Fruit fly (Drosophila melanogaster) whole organism, embryonic: Measurements from ENCODE around the gene CG43089.

Experiments
- Abd-B ChIP-seq: fragments of 200-800 bp; sonication (Bioruptor generic); optimal IDR thresholded peaks from 2 replicates; lab custom pipeline; 2018; ENCODE audit warnings: missing biosample characterization, mild to moderate bottlenecking, missing genetic modification characterization, moderate library complexity
- Ada2b ChIP-seq: fragments of 200-800 bp; sonication (Bioruptor generic); IDR thresholded peaks from 2 replicates; pipeline ENCODE4 v1.3.6; 2022; ENCODE audit warnings: missing biosample characterization, missing genetic modification characterization
- Awh ChIP-seq: fragments of 200-800 bp; sonication (Bioruptor generic); IDR thresholded peaks from 2 replicates; pipeline ENCODE4, ENCODE4 v1.3.6; 2022; ENCODE audit warnings: missing biosample characterization, missing genetic modification characterization
- BtbVII ChIP-seq: fragments of 200-800 bp; sonication (Bioruptor generic); optimal IDR thresholded peaks from 3 replicates; lab custom pipeline; 2017; ENCODE audit warnings: missing biosample characterization, mild to moderate bottlenecking, missing genetic modification characterization
- CG11456 ChIP-seq: fragments of 200-800 bp; sonication (Bioruptor generic); IDR thresholded peaks from 3 replicates; pipeline ENCODE4 v1.3.6; 2022; ENCODE audit warnings: missing biosample characterization, missing genetic modification characterization
- CG12155 ChIP-seq: fragments of 200-800 bp; sonication (Bioruptor generic); optimal IDR thresholded peaks from 3 replicates; lab custom pipeline; 2016; ENCODE audit warnings: missing biosample characterization, missing genetic modification characterization
- CG12391 ChIP-seq: fragments of 200-800 bp; sonication (Bioruptor generic); optimal IDR thresholded peaks from 3 replicates; lab custom pipeline; 2018; ENCODE audit warnings: missing biosample characterization, mild to moderate bottlenecking, missing genetic modification characterization, moderate library complexity
- CG12769 ChIP-seq: fragments of 200-800 bp; sonication (Bioruptor generic); optimal IDR thresholded peaks from 2 replicates; lab custom pipeline; 2019; ENCODE audit warnings: missing biosample characterization, mild to moderate bottlenecking, missing genetic modification characterization, moderate library complexity
- CG13894 ChIP-seq: fragments of 200-800 bp; sonication (Bioruptor generic); optimal IDR thresholded peaks from 3 replicates; lab custom pipeline; 2018; ENCODE audit warnings: missing biosample characterization, mild to moderate bottlenecking, missing genetic modification characterization, moderate library complexity
- CG15269 ChIP-seq: fragments of 200-800 bp; sonication (Bioruptor generic); optimal IDR thresholded peaks from 2 replicates; lab custom pipeline; 2018; ENCODE audit warnings: missing biosample characterization, mild to moderate bottlenecking, missing genetic modification characterization, moderate library complexity
- CG17359 ChIP-seq: fragments of 200-800 bp; sonication (Bioruptor generic); optimal IDR thresholded peaks from 3 replicates; lab custom pipeline; 2018; ENCODE audit warnings: missing biosample characterization, mild to moderate bottlenecking, missing genetic modification characterization, moderate library complexity
- CG1792 ChIP-seq: fragments of 200-800 bp; sonication (Bioruptor generic); optimal IDR thresholded peaks from 2 replicates; lab custom pipeline; 2016; ENCODE audit warnings: missing biosample characterization, missing genetic modification characterization
- CG34224 ChIP-seq: fragments of 200-800 bp; sonication (Bioruptor generic); IDR thresholded peaks from 3 replicates; pipeline ENCODE4 v1.3.6; 2022; ENCODE audit warnings: missing biosample characterization, missing genetic modification characterization; ENCODE audit not compliant: partially characterized antibody
- CG43689 ChIP-seq: fragments of 200-800 bp; sonication (Bioruptor generic); IDR thresholded peaks from 2 replicates; pipeline ENCODE4 v1.3.6; 2022; ENCODE audit warnings: missing biosample characterization, missing genetic modification characterization
- CG4820 ChIP-seq: fragments of 200-800 bp; sonication (Bioruptor generic); optimal IDR thresholded peaks from 3 replicates; lab custom pipeline; 2016; ENCODE audit warnings: missing biosample characterization, missing genetic modification characterization
- CG6175 ChIP-seq: fragments of 200-800 bp; sonication (Bioruptor generic); IDR thresholded peaks from 3 replicates; pipeline ENCODE4 v1.3.6; 2022; ENCODE audit warnings: missing biosample characterization, missing genetic modification characterization
- CG6654 ChIP-seq: fragments of 200-800 bp; sonication (Bioruptor generic); optimal IDR thresholded peaks from 2 replicates; lab custom pipeline; 2017; ENCODE audit warnings: missing biosample characterization, mild to moderate bottlenecking, missing genetic modification characterization
- CG6689 ChIP-seq: fragments of 200-800 bp; sonication (Bioruptor generic); IDR thresholded peaks from 2 replicates; pipeline ENCODE4 v1.3.6; 2022; ENCODE audit warnings: missing biosample characterization, missing genetic modification characterization
- CG6854 ChIP-seq: fragments of 200-800 bp; sonication (Bioruptor generic); optimal IDR thresholded peaks from 3 replicates; lab custom pipeline; 2017; ENCODE audit warnings: missing biosample characterization, mild to moderate bottlenecking, missing genetic modification characterization
- CG9437 ChIP-seq: fragments of 200-800 bp; sonication (Bioruptor generic); optimal IDR thresholded peaks from 2 replicates; lab custom pipeline; 2018; ENCODE audit warnings: missing biosample characterization, mild to moderate bottlenecking, missing genetic modification characterization
- CG9817 ChIP-seq: fragments of 200-800 bp; sonication (Bioruptor generic); optimal IDR thresholded peaks from 2 replicates; lab custom pipeline; 2018; ENCODE audit warnings: missing biosample characterization, mild to moderate bottlenecking, missing genetic modification characterization, moderate library complexity
- CG9932 ChIP-seq: fragments of 200-800 bp; sonication (Bioruptor generic); IDR thresholded peaks from 2 replicates; pipeline ENCODE4 v1.3.6; 2022; ENCODE audit warnings: missing biosample characterization, missing genetic modification characterization
- Eip74EF ChIP-seq, 2 experiments: fragments of 200-800 bp in 1 of 2; fragments of >200 bp in 1 of 2; sonication (Bioruptor generic) in 1 of 2; optimal IDR thresholded peaks; 2 replicates each; lab custom pipeline; 2017 to 2019; ENCODE audit warnings: missing biosample characterization in 2 of 2, missing genetic modification characterization in 2 of 2, mild to moderate bottlenecking in 1 of 2, moderate library complexity in 1 of 2
- Fer2 ChIP-seq: fragments of 200-800 bp; sonication (Bioruptor generic); optimal IDR thresholded peaks from 2 replicates; lab custom pipeline; 2018; ENCODE audit warnings: missing biosample characterization, mild to moderate bottlenecking, missing genetic modification characterization, moderate library complexity
- Hand ChIP-seq: fragments of 200-800 bp; sonication (Bioruptor generic); optimal IDR thresholded peaks from 2 replicates; lab custom pipeline; 2017; ENCODE audit warnings: mild to moderate bottlenecking, missing biosample characterization, missing genetic modification reagents, missing genetic modification characterization
- Hr3 ChIP-seq: fragments of 200-800 bp; sonication (Bioruptor generic); optimal IDR thresholded peaks from 3 replicates; lab custom pipeline; 2016; ENCODE audit warnings: missing biosample characterization, missing genetic modification characterization
- Hr51 ChIP-seq, 2 experiments: fragments of 200-800 bp; sonication (Bioruptor generic); optimal IDR thresholded peaks; 2 replicates in 1 of 2; 3 replicates in 1 of 2; lab custom pipeline; 2016 to 2018; ENCODE audit warnings: missing biosample characterization in 2 of 2, missing genetic modification characterization in 2 of 2, mild to moderate bottlenecking in 1 of 2, moderate library complexity in 1 of 2
- Hr78 ChIP-seq, 2 experiments: fragments of 200-800 bp in 1 of 2; fragments of >200 bp in 1 of 2; sonication (Bioruptor generic) in 1 of 2; optimal IDR thresholded peaks; 2 replicates each; lab custom pipeline; 2017 to 2019; ENCODE audit warnings: missing biosample characterization in 2 of 2, missing genetic modification characterization in 2 of 2, mild to moderate bottlenecking in 1 of 2, moderate library complexity in 1 of 2
- Oli ChIP-seq: fragments of 200-800 bp; sonication (Bioruptor generic); optimal IDR thresholded peaks from 2 replicates; lab custom pipeline; 2018; ENCODE audit warnings: missing biosample characterization, mild to moderate bottlenecking, missing genetic modification characterization, moderate library complexity
- Spps ChIP-seq: fragments of 200-800 bp; sonication (Bioruptor generic); optimal IDR thresholded peaks from 2 replicates; lab custom pipeline; 2018; ENCODE audit warnings: missing biosample characterization, mild to moderate bottlenecking, missing genetic modification characterization
- Ssrp ChIP-seq: fragments of 200-800 bp; sonication (Bioruptor generic); optimal IDR thresholded peaks from 2 replicates; lab custom pipeline; 2018; ENCODE audit warnings: missing biosample characterization, mild to moderate bottlenecking, missing genetic modification characterization, moderate library complexity
- Xbp1 ChIP-seq: fragments of 200-800 bp; sonication (Bioruptor generic); optimal IDR thresholded peaks from 3 replicates; lab custom pipeline; 2016; ENCODE audit warnings: missing biosample characterization, mild to moderate bottlenecking, missing genetic modification characterization
- btn ChIP-seq: fragments of 200-800 bp; sonication (Bioruptor generic); optimal IDR thresholded peaks from 2 replicates; lab custom pipeline; 2016; ENCODE audit warnings: missing biosample characterization, missing genetic modification characterization
- cg ChIP-seq: fragments of 200-800 bp; sonication (Bioruptor generic); optimal IDR thresholded peaks from 3 replicates; lab custom pipeline; 2019; ENCODE audit warnings: missing biosample characterization, mild to moderate bottlenecking, missing genetic modification characterization, moderate library complexity
- chif ChIP-seq, 2 experiments: fragments of 200-800 bp; sonication (Bioruptor generic); optimal IDR thresholded peaks; 3 replicates each; lab custom pipeline; 2016; ENCODE audit warnings: missing biosample characterization in 2 of 2, missing genetic modification characterization in 2 of 2
- chinmo ChIP-seq: fragments of 200-800 bp; sonication (Bioruptor generic); IDR thresholded peaks from 4 replicates; pipeline ENCODE4 v1.3.6; 2022; ENCODE audit warnings: missing biosample characterization, missing genetic modification characterization; ENCODE audit not compliant: partially characterized antibody
- dpn ChIP-seq, 2 experiments: fragments of 200-800 bp; sonication (Bioruptor generic); optimal IDR thresholded peaks; 3 replicates each; lab custom pipeline; 2016; ENCODE audit warnings: missing biosample characterization in 2 of 2, missing genetic modification characterization in 2 of 2
- fd102C ChIP-seq: fragments of 200-800 bp; sonication (Bioruptor generic); optimal IDR thresholded peaks from 2 replicates; lab custom pipeline; 2018; ENCODE audit warnings: missing biosample characterization, mild to moderate bottlenecking, missing genetic modification characterization, moderate library complexity
- fu2 ChIP-seq: fragments of 200-800 bp; sonication (Bioruptor generic); optimal IDR thresholded peaks from 2 replicates; lab custom pipeline; 2016; ENCODE audit warnings: missing biosample characterization, missing genetic modification characterization
- hb ChIP-seq: fragments of 200-800 bp; sonication (Bioruptor generic); IDR thresholded peaks from 3 replicates; pipeline ENCODE4 v1.3.6; 2022; ENCODE audit warnings: missing biosample characterization, missing genetic modification characterization; ENCODE audit not compliant: partially characterized antibody
- lab ChIP-seq: fragments of 200-800 bp; sonication (Bioruptor generic); optimal IDR thresholded peaks from 3 replicates; lab custom pipeline; 2017; ENCODE audit warnings: missing biosample characterization, missing genetic modification characterization, mild to moderate bottlenecking, moderate library complexity, missing genetic modification reagents
- otp ChIP-seq: fragments of 200-800 bp; sonication (Bioruptor generic); IDR thresholded peaks from 3 replicates; pipeline ENCODE4, ENCODE4 v1.3.6; 2022; ENCODE audit warnings: missing biosample characterization, missing genetic modification characterization
- pho ChIP-seq: fragments of 200-800 bp; sonication (Bioruptor generic); optimal IDR thresholded peaks from 2 replicates; lab custom pipeline; 2016; ENCODE audit warnings: missing biosample characterization, missing genetic modification characterization
- scrt ChIP-seq: fragments of 200-800 bp; sonication (Bioruptor generic); optimal IDR thresholded peaks from 2 replicates; lab custom pipeline; 2018; ENCODE audit warnings: missing biosample characterization, mild to moderate bottlenecking, missing genetic modification characterization, moderate library complexity
- seq ChIP-seq: fragments of 200-800 bp; sonication (Bioruptor generic); IDR thresholded peaks from 2 replicates; pipeline ENCODE4 v1.3.6; 2022; ENCODE audit warnings: missing biosample characterization, missing genetic modification characterization
- shn ChIP-seq: fragments of 200-800 bp; sonication (Bioruptor generic); optimal IDR thresholded peaks from 3 replicates; lab custom pipeline; 2016; ENCODE audit warnings: missing biosample characterization, missing genetic modification characterization
- trh ChIP-seq: fragments of 200-800 bp; sonication (Bioruptor generic); optimal IDR thresholded peaks from 2 replicates; lab custom pipeline; 2016; ENCODE audit warnings: missing biosample characterization, missing genetic modification characterization
- zfh2 ChIP-seq: fragments of 200-800 bp; sonication (Bioruptor generic); optimal IDR thresholded peaks from 2 replicates; lab custom pipeline; 2016; ENCODE audit warnings: missing biosample characterization, missing genetic modification characterization

The CG43089 gene

DNA sequence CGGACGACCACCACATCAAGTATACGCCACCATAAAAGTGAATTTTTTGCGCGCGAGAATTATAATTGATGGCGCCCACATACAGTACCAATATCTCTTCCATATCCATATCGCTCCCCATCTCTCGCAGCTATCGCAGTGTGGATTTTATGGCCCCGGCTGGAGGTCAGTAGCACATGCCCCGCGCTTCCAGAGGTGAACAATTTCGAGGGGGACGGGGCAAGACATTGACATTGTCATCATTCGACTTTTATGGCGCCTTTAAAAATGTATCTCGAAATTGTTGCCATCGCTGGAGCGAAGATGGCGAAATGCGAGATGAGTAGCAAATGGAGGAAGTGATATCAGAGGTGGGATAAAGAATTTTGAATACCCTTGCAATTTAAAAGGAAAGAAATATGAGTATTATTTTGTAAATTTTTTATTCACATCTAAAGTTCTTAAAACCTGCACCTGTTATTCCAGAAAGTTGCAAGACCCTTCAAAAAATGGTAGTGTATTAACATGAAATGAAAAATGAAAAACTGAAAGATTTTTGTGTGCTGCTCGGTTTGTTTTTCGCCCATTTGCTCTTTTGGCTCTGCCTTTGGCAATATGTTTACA lies 46.7 kb downstream of the CG43089 start (continued):
- TF ChIP-seq shn (GFP tag; lab: Kevin White, UChicago) (peak; percentile 7), CG11456 (peak; percentile 69), hb (GFP tag; lab: Robert Waterston, UW) (no peak), fd102C (no peak), Fer2 (tag; lab: Kevin White, UChicago) (no peak), CG12769 (tag; lab: Kevin White, UChicago) (peak; percentile 93), CG6854 (GFP tag; lab: Kevin White, UChicago) (peak; percentile 21), CG34224 (GFP tag; lab: Robert Waterston, UW) (no peak), Hr78 (GFP tag; optimal IDR thresholded peaks at IDR 0.05; lab: Kevin White, UChicago) (peak in 1 of 2 experiments; percentile 55), cg (GFP tag; lab: Kevin White, UChicago) (no peak), CG6654 (GFP tag; lab: Kevin White, UChicago) (no peak), lab (GFP tag; lab: Kevin White, UChicago) (peak; percentile 64), CG9437 (GFP tag; lab: Kevin White, UChicago) (no peak), scrt (GFP tag; lab: Kevin White, UChicago) (peak; percentile 25), dpn (GFP tag; optimal IDR thresholded peaks at IDR 0.05; lab: Kevin White, UChicago) (peak; percentile 26 to 60), pho (GFP tag; lab: Kevin White, UChicago) (peak; percentile 38), CG9817 (tag; lab: Kevin White, UChicago) (no peak), Ssrp (tag; lab: Kevin White, UChicago) (no peak), CG12391 (tag; lab: Kevin White, UChicago) (peak; percentile 28), btn (GFP tag; lab: Kevin White, UChicago) (no peak), CG9932 (GFP tag; lab: Robert Waterston, UW) (peak; percentile 74), Hr51 (GFP tag; optimal IDR thresholded peaks at IDR 0.05; lab: Kevin White, UChicago) (peak in 1 of 2 experiments; percentile 63), otp (GFP tag; lab: Robert Waterston, UW) (no peak), CG13894 (tag; lab: Kevin White, UChicago) (peak; percentile 35), Ada2b (peak; percentile 25; the same call in 1 of the 2 replicates), CG6175 (GFP tag; lab: Robert Waterston, UW) (peak; percentile 27; the same call in 1 of the 3 replicates), chinmo (GFP tag; lab: Robert Waterston, UW) (peak; percentile 55; the same call in 1 of the 4 replicates), Awh (no peak), Abd-B (GFP tag; lab: Kevin White, UChicago) (peak; percentile 58), Hand (GFP tag; lab: Kevin White, UChicago) (peak; percentile 37), Xbp1 (GFP tag; lab: Kevin White, UChicago) (peak; percentile 9), Oli (tag; lab: Kevin White, UChicago) (peak; percentile 43), CG17359 (tag; lab: Kevin White, UChicago) (peak; percentile 41), fu2 (GFP tag; lab: Kevin White, UChicago) (no peak), CG43689 (GFP tag; lab: Robert Waterston, UW) (no peak), Eip74EF (GFP tag; optimal IDR thresholded peaks at IDR 0.05; lab: Kevin White, UChicago) (peak in 1 of 2 experiments; percentile 24), trh (peak; percentile 17), CG15269 (peak; percentile 57), CG4820 (GFP tag; lab: Kevin White, UChicago) (no peak), CG6689 (GFP tag; lab: Robert Waterston, UW) (0 out of 2 replicates have a peak, but pooled peaks have one; percentile 11), seq (GFP tag; lab: Robert Waterston, UW) (peak; percentile 31; the same call in 1 of the 2 replicates), zfh2 (GFP tag; lab: Kevin White, UChicago) (peak; percentile 12), CG1792 (no peak), Hr3 (GFP tag; lab: Kevin White, UChicago) (no peak), chif (GFP tag; optimal IDR thresholded peaks at IDR 0.05; lab: Kevin White, UChicago) (peak in 1 of 2 experiments; percentile 15), CG12155 (GFP tag; lab: Kevin White, UChicago) (peak; percentile 7), BtbVII (GFP tag; lab: Kevin White, UChicago) (peak; percentile 20), Spps (no peak)
